Worm (Caenorhabditis elegans): Measurements from ENCODE around the gene irld-1.

DNA sequence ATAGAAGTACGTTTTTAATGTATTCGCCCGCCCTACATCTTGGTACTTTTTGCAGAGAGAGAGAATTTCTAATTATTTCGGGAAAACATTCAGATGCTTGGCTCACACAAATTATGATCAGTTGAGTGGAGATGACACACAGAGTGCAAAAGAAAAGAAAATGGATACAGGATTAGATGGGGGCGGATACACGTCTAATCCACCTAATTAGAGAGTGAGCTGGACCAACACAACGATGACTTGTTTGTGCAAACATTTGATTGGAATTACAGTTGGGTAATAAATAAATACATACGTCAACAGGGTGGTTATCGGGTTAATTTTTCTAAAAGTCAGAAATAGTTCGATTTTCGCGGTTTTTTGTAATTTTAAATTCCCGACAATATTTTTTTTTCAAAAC, 22.6 kb downstream of the irld-1 start:
- no peak for TF ChIP-seq egrh-3 (GFP tag; IDR thresholded peaks at IDR 0.05)
- TF ChIP-seq B0019.2 (GFP tag; conservative IDR thresholded peaks at IDR 0.05) = no peak
- TF ChIP-seq snpc-4 (GFP tag; optimal IDR thresholded peaks at IDR 0.05) = no peak
- no peak for TF ChIP-seq snpc-4 (tag; optimal IDR thresholded peaks at IDR 0.05)
- TF ChIP-seq ama-1 (optimal IDR thresholded peaks at IDR 0.05) = no peak
- no peak for TF ChIP-seq ama-1 (GFP tag; optimal IDR thresholded peaks at IDR 0.05)
- no peak for TF ChIP-seq ceh-27 (GFP tag; optimal IDR thresholded peaks at IDR 0.05)
- TF ChIP-seq nfya-2 (GFP tag; IDR thresholded peaks at IDR 0.05) = no peak
- no peak for TF ChIP-seq lag-1 (GFP tag; IDR thresholded peaks at IDR 0.05)
- TF ChIP-seq unc-130 (GFP tag; optimal IDR thresholded peaks at IDR 0.05) = no peak
- TF ChIP-seq atf-7 (tag; optimal IDR thresholded peaks at IDR 0.05) = no peak
- no peak for TF ChIP-seq F39B2.1 (GFP tag; IDR thresholded peaks at IDR 0.05)

All from whole organism, young adult.